Worm (Caenorhabditis elegans): ENCODE results near the gene egas-1.

- TF ChIP-seq mdl-1 (tag; optimal IDR thresholded peaks at IDR 0.05) (no peak), nhr-77 (tag; optimal IDR thresholded peaks at IDR 0.05) (no peak), nhr-237 (tag; optimal IDR thresholded peaks at IDR 0.05) (no peak), nhr-12 (tag; optimal IDR thresholded peaks at IDR 0.05) (no peak), ceh-82 (tag; optimal IDR thresholded peaks at IDR 0.05) (no peak), elt-1 (tag; optimal IDR thresholded peaks at IDR 0.05) (no peak), nhr-25 (tag; optimal IDR thresholded peaks at IDR 0.05) (no peak), ZK546.5 (tag; optimal IDR thresholded peaks at IDR 0.05) (no peak), dmd-4 (tag; optimal IDR thresholded peaks at IDR 0.05) (no peak), aly-2 (tag; optimal IDR thresholded peaks at IDR 0.05) (no peak), lin-13 (GFP tag; optimal IDR thresholded peaks at IDR 0.05) (no peak), unc-62 (GFP tag; optimal IDR thresholded peaks at IDR 0.05) (no peak), ama-1 (optimal IDR thresholded peaks at IDR 0.05) (no peak)
Observed at ce11 chrV:18664026-18664425, 23.9 kb downstream of the egas-1 start, which contains the start of gene Y69H2.3.
